Fruit fly (Drosophila melanogaster) whole organism, embryonic: ENCODE measurements around the gene Dscam2.

Source experiments
- Adf1 ChIP-seq: fragments of 200-800 bp; sonication (Bioruptor generic); IDR thresholded peaks from 2 replicates; pipeline ENCODE4 v1.3.6; 2022; ENCODE audit warnings: missing biosample characterization, missing genetic modification characterization
- CG6854 ChIP-seq: fragments of 200-800 bp; sonication (Bioruptor generic); optimal IDR thresholded peaks from 3 replicates; lab custom pipeline; 2017; ENCODE audit warnings: missing biosample characterization, mild to moderate bottlenecking, missing genetic modification characterization
- Hr39 ChIP-seq: fragments of >200 bp; optimal IDR thresholded peaks from 2 replicates; lab custom pipeline; 2017

DNA sequence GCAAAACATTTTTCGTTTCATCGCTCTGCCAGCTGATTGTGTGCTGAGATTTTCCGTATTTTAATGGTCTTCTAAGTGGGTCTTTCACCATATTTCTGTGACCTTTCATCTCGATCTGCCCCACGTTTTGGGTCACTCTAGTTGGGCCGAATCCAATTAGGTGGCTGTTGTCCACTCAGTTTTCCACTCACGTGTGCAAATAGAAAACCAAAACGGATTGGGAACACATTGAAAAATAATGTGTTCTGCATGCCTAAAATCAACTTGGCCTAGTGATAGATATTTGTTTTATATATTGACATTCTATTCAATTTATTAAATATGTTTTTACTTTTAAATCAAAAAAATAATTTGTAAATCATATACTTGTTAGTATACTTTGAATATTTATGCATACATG lies 44.5 kb upstream of the Dscam2 start, which contains the start of gene CG14826:
- TF ChIP-seq CG6854 (GFP tag; lab: Kevin White, UChicago) (no peak), Adf1 (GFP tag; lab: Robert Waterston, UW) (no peak), Hr39 (lab: Kevin White, UChicago) (no peak)
